Fruit fly (Drosophila melanogaster): ENCODE measurements around the gene t-cup.

Gene t-cup

DNA sequence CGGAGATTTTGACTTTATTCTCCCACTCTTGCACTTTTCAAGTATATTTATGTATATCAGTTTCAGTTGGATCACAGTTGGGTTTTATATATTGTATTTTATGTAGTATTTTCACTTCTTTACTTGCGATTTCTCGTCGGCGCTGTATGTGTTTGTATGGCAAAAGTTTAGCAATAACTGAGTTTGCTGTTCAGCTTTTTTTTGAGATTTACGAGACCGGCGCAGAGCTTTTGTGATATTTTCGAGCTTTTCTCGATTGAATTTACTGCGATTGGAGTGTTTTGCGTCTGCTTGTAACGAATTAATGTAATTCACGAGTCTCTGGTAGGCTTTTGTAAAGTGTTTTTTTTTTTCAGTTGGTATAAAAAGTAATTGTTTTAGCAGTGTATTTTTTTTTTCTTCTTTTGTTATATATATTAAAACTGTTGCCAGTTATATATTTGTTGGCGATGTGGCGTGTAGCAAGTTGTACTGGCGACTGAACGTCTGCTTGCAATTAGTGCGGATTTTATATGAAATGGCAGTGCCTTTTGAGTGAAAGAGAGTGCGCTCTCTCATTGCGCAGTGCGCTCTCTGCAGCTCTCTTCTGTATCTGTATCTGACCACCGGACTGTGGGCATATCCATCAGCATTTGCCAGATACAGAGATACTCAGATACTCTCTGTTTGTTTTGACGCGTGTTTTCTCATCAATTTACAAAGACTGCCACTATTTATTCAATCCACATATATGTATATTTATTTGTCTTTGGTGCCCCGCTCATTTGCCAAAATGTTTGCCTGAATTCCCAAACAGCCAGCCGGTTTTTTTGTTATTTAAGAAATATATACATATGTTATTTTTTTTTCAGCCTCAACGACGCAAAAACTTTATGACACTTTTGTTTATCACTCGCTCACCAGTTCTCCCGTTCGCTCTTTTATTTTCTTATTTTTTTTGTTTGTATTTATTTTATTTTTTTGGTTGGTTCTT, 36.1 kb downstream of the t-cup start (continued):
- peak; percentile 87; the same call in 2 of the 3 replicates for TF ChIP-seq CG2199 (GFP tag; IDR thresholded peaks at IDR 0.05)
- 0 out of 2 replicates have a peak, but pooled peaks have one; percentile 7 for TF ChIP-seq Ada2b (GFP tag; IDR thresholded peaks at IDR 0.05)
- TF ChIP-seq CG13123 (GFP tag; optimal IDR thresholded peaks at IDR 0.05): peak; percentile 31
- peak; percentile 87 for TF ChIP-seq CG6765 (GFP tag; optimal IDR thresholded peaks at IDR 0.05)
- TF ChIP-seq toy (GFP tag; IDR thresholded peaks at IDR 0.05): 0 out of 2 replicates have a peak, but pooled peaks have one; percentile 6
- no peak for TF ChIP-seq usp (GFP tag; optimal IDR thresholded peaks at IDR 0.05)
- TF ChIP-seq CG17829 (tag; optimal IDR thresholded peaks at IDR 0.05): peak; percentile 41
- TF ChIP-seq vfl (GFP tag; optimal IDR thresholded peaks at IDR 0.05): no peak
- TF ChIP-seq Sox100B (GFP tag; optimal IDR thresholded peaks at IDR 0.05): peak; percentile 57
- peak; percentile 75 for TF ChIP-seq cwo (GFP tag; optimal IDR thresholded peaks at IDR 0.05)
- TF ChIP-seq CG31441 (GFP tag; IDR thresholded peaks at IDR 0.05): peak; percentile 39; the same call in 1 of the 2 replicates
- TF ChIP-seq Kr (GFP tag; optimal IDR thresholded peaks at IDR 0.05): peak; percentile 77
- peak; percentile 69; the same call in 1 of the 3 replicates for TF ChIP-seq otp (GFP tag; IDR thresholded peaks at IDR 0.05)
- TF ChIP-seq CG12071 (GFP tag; optimal IDR thresholded peaks at IDR 0.05): peak; percentile 77
- TF ChIP-seq CG10431 (GFP tag; optimal IDR thresholded peaks at IDR 0.05): peak; percentile 61
- TF ChIP-seq chinmo (GFP tag; IDR thresholded peaks at IDR 0.05; ENCODE audit: partially characterized antibody): peak; percentile 93; the same call in 2 of the 4 replicates
- peak; percentile 91 for TF ChIP-seq Fer1 (GFP tag; optimal IDR thresholded peaks at IDR 0.05)
- TF ChIP-seq CG6254 (GFP tag; optimal IDR thresholded peaks at IDR 0.05): peak; percentile 51
- peak; percentile 32 for TF ChIP-seq eyg (GFP tag; optimal IDR thresholded peaks at IDR 0.05)
- peak; percentile 56 for TF ChIP-seq CG15269 (tag; optimal IDR thresholded peaks at IDR 0.05)
- no peak for TF ChIP-seq ERR (GFP tag; optimal IDR thresholded peaks at IDR 0.05)
- TF ChIP-seq esg (GFP tag; conservative IDR thresholded peaks at IDR 0.05): no peak
- TF ChIP-seq trh (GFP tag; optimal IDR thresholded peaks at IDR 0.05): no peak
- TF ChIP-seq aop (GFP tag; IDR thresholded peaks at IDR 0.05): no peak
- TF ChIP-seq dmrt99B (tag; optimal IDR thresholded peaks at IDR 0.05): peak; percentile 40
- TF ChIP-seq Nf-YC (tag; optimal IDR thresholded peaks at IDR 0.05): peak; percentile 66
- no peak for TF ChIP-seq dm (GFP tag; optimal IDR thresholded peaks at IDR 0.05)
- TF ChIP-seq CrebB (tag; optimal IDR thresholded peaks at IDR 0.05): peak; percentile 87
- TF ChIP-seq ftz-f1 (GFP tag; optimal IDR thresholded peaks at IDR 0.05): no peak
- peak; percentile 61 for TF ChIP-seq PHDP (tag; optimal IDR thresholded peaks at IDR 0.05)
- no peak for TF ChIP-seq HLH54F (GFP tag; optimal IDR thresholded peaks at IDR 0.05)
- TF ChIP-seq Neu2 (GFP tag; optimal IDR thresholded peaks at IDR 0.05; ENCODE audit: borderline replicate concordance): no peak
- no peak for TF ChIP-seq tna (GFP tag; IDR thresholded peaks at IDR 0.05; ENCODE audit: partially characterized antibody)
- TF ChIP-seq CG4617 (GFP tag; optimal IDR thresholded peaks at IDR 0.05; ENCODE audit: borderline replicate concordance): no peak
- no peak for TF ChIP-seq mam (GFP tag; optimal IDR thresholded peaks at IDR 0.05)
- TF ChIP-seq kni (GFP tag; optimal IDR thresholded peaks at IDR 0.05): peak; percentile 82
- TF ChIP-seq Pdp1 (GFP tag; optimal IDR thresholded peaks at IDR 0.05): peak in 1 of 2 experiments; percentile 39
- peak; percentile 83 for TF ChIP-seq schlank (tag; optimal IDR thresholded peaks at IDR 0.05)
- no peak; the same call in 1 of the 2 replicates for TF ChIP-seq CG9932 (GFP tag; IDR thresholded peaks at IDR 0.05)
- peak; percentile 69 for TF ChIP-seq Vsx1 (GFP tag; optimal IDR thresholded peaks at IDR 0.05)
- TF ChIP-seq CG1233 (GFP tag; optimal IDR thresholded peaks at IDR 0.05): peak; percentile 70
- TF ChIP-seq knrl (GFP tag; IDR thresholded peaks at IDR 0.05; ENCODE audit: partially characterized antibody): no peak
- peak; percentile 34 for TF ChIP-seq shn (GFP tag; optimal IDR thresholded peaks at IDR 0.05)
- peak in 1 of 2 experiments; percentile 51 for TF ChIP-seq eve (GFP tag; optimal IDR thresholded peaks at IDR 0.05)
- no peak; the same call in 1 of the 2 replicates for TF ChIP-seq CG10366 (GFP tag; IDR thresholded peaks at IDR 0.05)
- peak; percentile 83 for TF ChIP-seq Meics (GFP tag; optimal IDR thresholded peaks at IDR 0.05)
- no peak for TF ChIP-seq C15 (GFP tag; IDR thresholded peaks at IDR 0.05)
